Worm (Caenorhabditis elegans): ENCODE data around the gene cutl-11.

cutl-11 gene

DNA sequence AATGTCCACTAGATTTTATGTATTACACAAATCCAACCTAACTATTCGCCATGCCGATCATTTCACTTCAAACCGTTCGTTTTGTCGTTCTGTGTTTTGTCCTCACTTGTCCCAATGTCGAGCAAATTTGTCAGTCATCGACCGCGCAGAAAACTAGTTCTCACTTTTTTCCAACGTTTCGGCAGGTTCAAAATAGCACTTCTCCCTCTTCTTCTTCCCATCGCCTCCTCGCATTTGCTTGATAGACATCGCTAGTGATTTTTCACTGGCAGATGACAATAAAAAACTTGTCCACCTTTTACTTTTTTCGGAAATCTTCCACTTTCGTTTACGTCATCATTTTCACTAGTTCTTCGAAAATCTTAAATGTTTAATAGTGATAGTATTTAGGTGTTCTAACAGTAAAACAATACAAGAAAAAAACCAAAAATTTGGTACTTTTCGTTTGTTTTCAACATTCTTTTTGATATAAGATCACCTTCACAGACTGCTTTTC lies 14.9 kb upstream of the cutl-11 start:
- TF ChIP-seq W03F9.2 (tag; optimal IDR thresholded peaks at IDR 0.05) = no peak
- no peak for TF ChIP-seq him-1 (tag; optimal IDR thresholded peaks at IDR 0.05)
- TF ChIP-seq dao-5 (tag; optimal IDR thresholded peaks at IDR 0.05) = no peak

- TF ChIP-seq dao-5 (tag; optimal IDR thresholded peaks at IDR 0.05) = no peak
- no peak for TF ChIP-seq him-1 (tag; optimal IDR thresholded peaks at IDR 0.05)
- TF ChIP-seq W03F9.2 (tag; optimal IDR thresholded peaks at IDR 0.05) = no peak
These were observed 13.5 kb upstream of the cutl-11 start for ce11 chrX:11664184-11664583.

- no peak for TF ChIP-seq W03F9.2 (tag; optimal IDR thresholded peaks at IDR 0.05)
These were observed 11.9 kb upstream of the cutl-11 start for ce11 chrX:11662557-11662956.

DNA sequence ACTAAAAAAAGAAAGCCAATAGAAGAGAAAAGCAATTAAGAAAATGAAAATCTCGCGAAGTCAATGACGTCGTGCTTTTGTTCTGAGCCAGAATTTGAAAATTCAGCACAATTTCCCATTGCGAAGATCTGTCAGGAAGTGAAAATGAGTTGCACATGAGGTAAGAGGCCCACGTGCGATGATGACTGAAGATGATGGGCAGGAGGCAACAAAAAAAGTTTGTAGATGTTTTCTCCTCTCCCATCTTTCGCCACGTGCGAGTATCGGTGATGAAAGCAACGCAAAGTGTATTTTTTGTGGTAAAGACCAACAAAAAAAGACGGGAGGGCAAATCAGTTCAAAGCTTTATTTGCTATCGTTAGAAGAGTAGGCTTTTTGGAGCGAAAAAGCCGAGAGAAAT lies 11.4 kb upstream of the cutl-11 start:
- no peak for TF ChIP-seq dao-5 (tag; optimal IDR thresholded peaks at IDR 0.05)
- TF ChIP-seq him-1 (tag; optimal IDR thresholded peaks at IDR 0.05) = no peak
- TF ChIP-seq W03F9.2 (tag; optimal IDR thresholded peaks at IDR 0.05) = no peak

DNA sequence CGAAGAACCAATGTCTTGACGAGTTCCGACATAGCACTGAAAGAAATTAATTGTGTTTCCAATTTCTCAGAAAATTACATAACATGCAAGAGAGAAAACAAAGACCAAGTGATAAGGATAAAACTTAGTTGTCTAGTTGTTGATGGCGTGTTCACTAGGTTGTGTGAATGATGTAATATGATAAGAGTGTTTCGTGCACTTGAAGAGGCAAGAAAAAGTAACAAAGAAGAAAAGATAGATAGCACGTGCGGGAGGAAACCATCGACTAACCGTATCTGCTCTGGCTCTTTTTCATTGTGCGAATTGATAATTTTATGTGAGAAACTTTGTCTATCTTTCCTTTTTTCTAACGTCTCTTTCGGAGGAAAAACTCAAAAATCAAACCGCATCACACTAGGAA lies 11.0 kb upstream of the cutl-11 start, which contains the start of gene sfxn-1.5:
TSS of gene sfxn-1.5 (minus strand) at position 36 of the 400 bp plus-strand sequence.
- TF ChIP-seq W03F9.2 (tag; optimal IDR thresholded peaks at IDR 0.05) (no peak), dao-5 (tag; optimal IDR thresholded peaks at IDR 0.05) (no peak), him-1 (tag; optimal IDR thresholded peaks at IDR 0.05) (no peak)

DNA sequence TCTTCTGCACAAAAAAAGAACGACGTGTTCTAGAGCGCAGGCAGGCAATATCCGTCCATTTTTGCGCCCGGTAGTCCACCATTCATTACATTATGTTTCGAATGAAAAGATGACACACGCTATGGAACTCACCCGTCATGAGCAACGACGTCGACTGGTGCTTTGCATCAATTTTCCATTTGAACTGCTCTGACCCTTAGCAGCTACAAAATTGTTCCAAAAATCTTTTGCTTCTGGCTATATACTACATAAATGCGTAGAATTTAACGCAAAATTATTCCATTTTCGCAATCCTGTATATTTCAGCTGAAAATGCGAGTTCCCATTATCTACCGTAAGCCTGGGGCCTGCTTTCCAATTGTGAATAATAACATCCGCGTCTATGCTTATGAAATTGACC lies 7.7 kb upstream of the cutl-11 start, which contains the start of gene T04F8.3:
TSS of gene T04F8.3 (plus strand) at position 301 of the 400 bp plus-strand sequence.
- TF ChIP-seq him-1 (tag; optimal IDR thresholded peaks at IDR 0.05) = no peak
- TF ChIP-seq dao-5 (tag; optimal IDR thresholded peaks at IDR 0.05) = no peak
- TF ChIP-seq W03F9.2 (tag; optimal IDR thresholded peaks at IDR 0.05) = no peak

DNA sequence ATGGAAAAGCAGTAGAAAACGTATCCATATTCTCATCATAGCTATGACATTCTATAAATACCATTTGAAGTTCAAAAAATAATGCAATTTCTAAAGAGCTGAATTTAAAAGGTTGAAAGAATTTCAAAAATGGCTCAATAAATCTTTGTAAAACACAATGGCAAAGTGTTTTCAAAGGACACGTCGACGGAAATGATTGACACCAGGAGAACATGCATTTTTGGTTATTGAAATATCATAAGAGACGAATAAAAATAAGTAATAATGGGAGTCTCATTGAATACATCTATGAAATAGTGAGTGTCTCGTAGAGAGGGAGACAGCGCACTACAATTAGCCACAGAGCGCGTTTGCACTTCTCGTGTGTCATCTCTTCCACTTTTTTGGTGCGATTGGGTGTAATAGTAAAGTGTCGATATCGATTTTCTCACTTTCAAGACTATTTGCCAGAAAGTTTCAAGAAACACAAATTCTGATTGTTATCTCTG lies 5.9 kb upstream of the cutl-11 start, which contains the start of gene T04F8.2:
TSS of gene T04F8.2 (minus strand) at position 51 of the 488 bp plus-strand sequence.
- TF ChIP-seq dao-5 (tag; optimal IDR thresholded peaks at IDR 0.05) (no peak), W03F9.2 (tag; optimal IDR thresholded peaks at IDR 0.05) (peak; percentile 65)

- TF ChIP-seq him-1 (tag; optimal IDR thresholded peaks at IDR 0.05) (no peak), dao-5 (tag; optimal IDR thresholded peaks at IDR 0.05) (no peak), W03F9.2 (tag; optimal IDR thresholded peaks at IDR 0.05) (no peak)
These were observed 3.5 kb downstream of the cutl-11 start, which contains the start of gene T04F8.8 for ce11 chrX:11647165-11647564. Gene T04F8.8 (plus strand): TSS chrX:11647465.

- no peak for TF ChIP-seq him-1 (tag; optimal IDR thresholded peaks at IDR 0.05)
- no peak for TF ChIP-seq dao-5 (tag; optimal IDR thresholded peaks at IDR 0.05)
- no peak for TF ChIP-seq W03F9.2 (tag; optimal IDR thresholded peaks at IDR 0.05)
These were observed 5.1 kb downstream of the cutl-11 start for ce11 chrX:11645517-11645916.

DNA sequence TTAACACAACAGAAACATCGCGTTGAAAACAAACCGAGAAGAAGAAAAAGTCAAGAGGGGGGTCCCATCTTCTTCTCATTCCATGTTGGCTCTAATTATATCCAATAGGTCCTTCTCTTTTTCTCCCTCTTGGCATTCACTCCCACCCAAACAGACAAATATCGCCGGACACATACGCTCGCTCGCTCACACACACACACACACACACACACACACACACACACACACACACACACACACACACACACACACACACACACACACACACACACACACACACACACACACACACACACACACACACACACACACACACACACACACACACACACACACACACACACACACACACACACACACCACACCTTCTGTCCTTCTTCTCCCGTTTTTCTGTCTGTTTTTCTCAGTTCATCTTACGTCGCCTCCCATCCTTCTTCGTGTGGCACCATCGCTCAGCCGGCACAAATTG lies 6.8 kb downstream of the cutl-11 start, which contains the start of gene sto-4:
TSS of gene sto-4 (plus strand) at position 360 of the 469 bp plus-strand sequence.
- TF ChIP-seq him-1 (tag; optimal IDR thresholded peaks at IDR 0.05) = peak; percentile 81

ce11 chrX:11641562-11641961 lies 9.1 kb downstream of the cutl-11 start:
- TF ChIP-seq him-1 (tag; optimal IDR thresholded peaks at IDR 0.05) (no peak), dao-5 (tag; optimal IDR thresholded peaks at IDR 0.05) (no peak), W03F9.2 (tag; optimal IDR thresholded peaks at IDR 0.05) (no peak)

ce11 chrX:11640463-11640995 lies 10.1 kb downstream of the cutl-11 start:
- TF ChIP-seq him-1 (tag; optimal IDR thresholded peaks at IDR 0.05) (no peak), W03F9.2 (tag; optimal IDR thresholded peaks at IDR 0.05) (no peak), dao-5 (tag; optimal IDR thresholded peaks at IDR 0.05) (no peak)

ce11 chrX:11638987-11639386 lies 11.7 kb downstream of the cutl-11 start:
- no peak for TF ChIP-seq dao-5 (tag; optimal IDR thresholded peaks at IDR 0.05)
- TF ChIP-seq W03F9.2 (tag; optimal IDR thresholded peaks at IDR 0.05) = no peak
- TF ChIP-seq him-1 (tag; optimal IDR thresholded peaks at IDR 0.05) = no peak

DNA sequence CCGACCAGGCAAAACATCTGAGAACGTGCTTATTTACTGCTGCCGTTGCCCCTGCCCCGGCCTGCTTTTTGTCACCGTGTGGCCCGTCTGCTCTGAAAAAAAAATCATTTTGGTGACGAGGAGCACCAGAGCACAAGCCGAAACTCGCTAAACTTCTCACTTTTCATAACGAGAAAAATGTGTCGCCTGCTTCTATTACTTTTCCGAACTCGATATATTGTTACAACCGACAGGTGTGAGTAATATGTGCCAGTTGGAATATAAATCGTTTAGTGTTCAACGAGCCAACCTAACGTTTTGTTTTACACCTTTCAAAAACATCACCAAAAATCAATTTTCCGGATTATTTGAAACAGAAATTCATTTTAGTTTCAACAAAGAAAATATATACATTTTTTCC lies 12.9 kb downstream of the cutl-11 start:
- TF ChIP-seq dao-5 (tag; optimal IDR thresholded peaks at IDR 0.05) (no peak), W03F9.2 (tag; optimal IDR thresholded peaks at IDR 0.05) (no peak), him-1 (tag; optimal IDR thresholded peaks at IDR 0.05) (no peak)

DNA sequence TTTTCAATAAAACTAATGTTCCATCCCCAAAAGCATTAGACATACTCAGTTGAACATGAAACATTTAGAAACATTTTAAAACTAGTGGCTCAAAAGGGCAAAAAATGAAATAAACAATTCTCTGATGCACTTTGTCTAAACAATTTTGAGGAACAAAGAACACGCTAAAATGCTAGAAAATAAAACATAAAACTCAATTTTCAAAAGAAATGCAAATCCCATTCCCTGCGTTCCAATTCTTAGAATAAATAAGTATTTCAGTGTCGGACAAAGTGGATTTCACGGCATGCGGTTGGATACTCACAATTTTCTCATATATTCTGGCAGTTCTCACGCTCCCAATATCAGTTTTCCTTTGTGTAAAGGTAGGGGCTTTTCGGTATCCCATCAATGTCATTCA lies 17.4 kb downstream of the cutl-11 start:
- TF ChIP-seq him-1 (tag; optimal IDR thresholded peaks at IDR 0.05) = no peak
- TF ChIP-seq W03F9.2 (tag; optimal IDR thresholded peaks at IDR 0.05) = no peak
- no peak for TF ChIP-seq dao-5 (tag; optimal IDR thresholded peaks at IDR 0.05)

Measured in whole organism, L4/young adult.